Fruit fly (Drosophila melanogaster) whole organism: ENCODE measurements around the gene Serinc.

Experiments
- Dll ChIP-seq: fragments of >200 bp; optimal IDR thresholded peaks from 2 replicates; lab custom pipeline; 2017
- EcR ChIP-seq, 2 experiments: fragments of >200 bp; optimal IDR thresholded peaks; 2 replicates each; lab custom pipeline; 2017; ENCODE audit warnings: missing biosample characterization in 2 of 2, missing genetic modification characterization in 2 of 2, missing genetic modification reagents in 2 of 2
- pan ChIP-seq: fragments of >200 bp; optimal IDR thresholded peaks from 2 replicates; lab custom pipeline; 2017
- psq ChIP-seq: fragments of >200 bp; optimal IDR thresholded peaks from 2 replicates; lab custom pipeline; 2017

DNA sequence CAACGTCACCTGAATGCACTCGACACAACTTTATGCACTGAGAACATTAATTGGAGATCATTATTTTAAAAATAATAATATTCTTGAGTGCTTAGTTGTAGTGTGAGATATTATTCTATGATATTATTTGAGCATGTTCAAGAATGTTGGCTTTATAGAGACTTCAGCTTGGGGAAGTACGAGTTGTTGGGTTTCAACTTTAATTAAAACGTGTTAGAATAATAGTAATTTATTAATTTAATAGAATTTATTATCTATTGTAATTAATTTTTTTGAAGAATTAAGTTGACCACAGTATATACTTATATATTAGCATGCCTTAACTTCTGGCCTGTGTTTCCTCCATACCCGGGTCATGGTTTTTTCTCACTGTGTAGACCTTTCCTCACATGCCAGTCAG, 51.3 kb downstream of the Serinc start:
- TF ChIP-seq pan (lab: Kevin White, UChicago) (no peak), psq (lab: Kevin White, UChicago) (no peak), EcR (GFP tag; optimal IDR thresholded peaks at IDR 0.05; lab: Kevin White, UChicago) (no peak), Dll (lab: Kevin White, UChicago) (no peak)
